Fruit fly (Drosophila melanogaster) S2 (cell line): ENCODE measurements around the gene robo2.

Experiments used
- CG8478 ChIP-seq: fragments of >200 bp; optimal IDR thresholded peaks from 2 replicates; lab custom pipeline; 2018
- CTCF ChIP-seq, 2 experiments: fragments of >200 bp; optimal IDR thresholded peaks; 2 replicates each; lab custom pipeline; 2018

DNA sequence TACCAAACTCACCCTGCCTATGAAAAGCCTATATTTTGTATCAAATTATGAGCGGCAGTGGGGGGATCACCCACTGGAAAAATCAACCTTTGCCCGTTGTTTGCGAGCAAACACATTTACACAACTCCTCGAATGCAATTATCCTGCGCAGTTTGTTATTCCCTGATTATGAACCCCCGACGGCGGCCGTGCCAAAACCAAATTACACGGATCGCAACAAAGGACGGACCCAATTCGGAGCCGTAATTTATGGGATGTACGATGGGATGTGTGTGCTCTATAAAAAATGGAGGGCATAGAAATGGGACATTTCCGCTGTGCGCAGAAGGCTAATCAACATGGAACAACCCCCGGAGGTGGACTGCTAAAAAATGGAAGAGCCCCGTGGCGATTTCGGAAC lies 15.2 kb upstream of the robo2 start:
- TF ChIP-seq CG8478 (lab: Kevin White, UChicago) (no peak), CTCF (optimal IDR thresholded peaks at IDR 0.05; lab: Kevin White, UChicago) (no peak)
